Fruit fly (Drosophila melanogaster): ENCODE data around the gene Top2.

Gene Top2

DNA sequence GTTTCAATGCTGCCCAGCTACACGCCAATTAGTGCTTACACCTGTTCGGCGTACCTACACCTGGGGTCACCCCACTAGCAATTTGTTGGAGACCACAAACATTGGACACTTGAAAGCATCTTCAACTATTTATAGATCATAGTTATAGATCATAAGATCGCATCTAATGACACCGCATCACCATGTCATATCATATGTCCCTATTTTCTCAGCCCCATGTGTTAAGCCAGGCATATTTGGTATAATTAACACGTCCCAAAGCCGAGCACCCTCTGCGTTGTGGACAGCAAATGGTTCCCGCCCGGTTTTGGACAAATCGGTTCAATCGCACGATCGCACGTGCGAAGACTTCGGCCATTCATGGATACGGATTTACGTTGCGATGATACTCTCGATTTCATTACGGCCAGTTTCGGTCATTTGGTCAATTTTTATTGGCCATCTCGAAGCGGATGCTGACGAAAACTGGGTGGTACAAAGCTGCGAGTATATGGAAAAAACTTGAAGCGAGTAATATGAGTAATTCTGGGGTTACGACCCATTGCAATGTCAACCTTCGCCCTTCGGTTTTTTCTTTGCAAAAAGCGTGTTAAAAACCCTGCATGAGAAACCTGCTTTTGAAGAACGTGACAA, 13.6 kb downstream of the Top2 start (continued):
- TF ChIP-seq D (optimal IDR thresholded peaks at IDR 0.05), result no peak
- TF ChIP-seq D (GFP tag; optimal IDR thresholded peaks at IDR 0.05), result peak; percentile 66
- TF ChIP-seq CG1529 (GFP tag; optimal IDR thresholded peaks at IDR 0.05), result peak; percentile 47
- TF ChIP-seq Hey (tag; optimal IDR thresholded peaks at IDR 0.05), result no peak
- TF ChIP-seq bab2 (GFP tag; optimal IDR thresholded peaks at IDR 0.05), result peak; percentile 79
- TF ChIP-seq Ravus (GFP tag; IDR thresholded peaks at IDR 0.05), result 0 out of 2 replicates have a peak, but pooled peaks have one; percentile 8
- TF ChIP-seq fu2 (GFP tag; optimal IDR thresholded peaks at IDR 0.05), result peak; percentile 13
- TF ChIP-seq CG7357 (GFP tag; IDR thresholded peaks at IDR 0.05), result peak; percentile 45; the same call in 1 of the 3 replicates
- TF ChIP-seq CG13123 (GFP tag; optimal IDR thresholded peaks at IDR 0.05), result peak; percentile 67
- TF ChIP-seq Optix (GFP tag; IDR thresholded peaks at IDR 0.05), result peak; percentile 78
- TF ChIP-seq CG13624 (GFP tag; optimal IDR thresholded peaks at IDR 0.05), result peak; percentile 80
- TF ChIP-seq wor (GFP tag; IDR thresholded peaks at IDR 0.05), result peak; percentile 88
- peak; percentile 65 for TF ChIP-seq CG3281 (GFP tag; optimal IDR thresholded peaks at IDR 0.05)
- TF ChIP-seq CG10654 (GFP tag; optimal IDR thresholded peaks at IDR 0.05), result peak; percentile 63
- TF ChIP-seq phol (tag; optimal IDR thresholded peaks at IDR 0.05), result peak; percentile 74
- peak; percentile 89 for TF ChIP-seq gsb-n (tag; optimal IDR thresholded peaks at IDR 0.05)
- TF ChIP-seq repo (GFP tag; optimal IDR thresholded peaks at IDR 0.05), result peak; percentile 46
- peak; percentile 83 for TF ChIP-seq CG1024 (GFP tag; IDR thresholded peaks at IDR 0.05)
- TF ChIP-seq schlank (tag; optimal IDR thresholded peaks at IDR 0.05), result peak; percentile 84
- TF ChIP-seq CG13296 (GFP tag; optimal IDR thresholded peaks at IDR 0.05), result peak; percentile 56
- TF ChIP-seq Vsx1 (GFP tag; optimal IDR thresholded peaks at IDR 0.05), result peak; percentile 67
- 0 out of 2 replicates have a peak, but pooled peaks have one; percentile 19 for TF ChIP-seq CG4730 (GFP tag; IDR thresholded peaks at IDR 0.05)
- peak; percentile 81 for TF ChIP-seq CG8281 (tag; optimal IDR thresholded peaks at IDR 0.05)
- no peak for TF ChIP-seq CG1832 (GFP tag; optimal IDR thresholded peaks at IDR 0.05)
- peak; percentile 33 for TF ChIP-seq CG6813 (GFP tag; optimal IDR thresholded peaks at IDR 0.05)
- peak; percentile 75 for TF ChIP-seq CG14014 (GFP tag; IDR thresholded peaks at IDR 0.05)
- TF ChIP-seq CG9437 (GFP tag; optimal IDR thresholded peaks at IDR 0.05), result peak; percentile 51
- TF ChIP-seq CG3847 (GFP tag; IDR thresholded peaks at IDR 0.05), result peak; percentile 90
- TF ChIP-seq croc (GFP tag; conservative IDR thresholded peaks at IDR 0.05), result peak; percentile 45; the same call in 2 of the 3 replicates
- no peak for TF ChIP-seq pzg (GFP tag; optimal IDR thresholded peaks at IDR 0.05)
- peak; percentile 50 for TF ChIP-seq Bteb2 (GFP tag; optimal IDR thresholded peaks at IDR 0.05)
- TF ChIP-seq CG31388 (GFP tag; optimal IDR thresholded peaks at IDR 0.05), result peak; percentile 23
- peak; percentile 71 for TF ChIP-seq CG11398 (GFP tag; optimal IDR thresholded peaks at IDR 0.05)
- no peak for TF ChIP-seq CG8765 (GFP tag; IDR thresholded peaks at IDR 0.05)
- no peak for TF ChIP-seq abd-A (tag; optimal IDR thresholded peaks at IDR 0.05)
- TF ChIP-seq HmgD (GFP tag; optimal IDR thresholded peaks at IDR 0.05), result no peak
- no peak for TF ChIP-seq MESR4 (GFP tag; optimal IDR thresholded peaks at IDR 0.05)
- peak; percentile 24 for TF ChIP-seq CG7928 (GFP tag; optimal IDR thresholded peaks at IDR 0.05)
- peak; percentile 55 for TF ChIP-seq Dek (tag; optimal IDR thresholded peaks at IDR 0.05)
- peak; percentile 46 for TF ChIP-seq tio (GFP tag; optimal IDR thresholded peaks at IDR 0.05)
- peak; percentile 90 for TF ChIP-seq onecut (GFP tag; IDR thresholded peaks at IDR 0.05)
- peak; percentile 62 for TF ChIP-seq al (GFP tag; IDR thresholded peaks at IDR 0.05)
- TF ChIP-seq toy (GFP tag; IDR thresholded peaks at IDR 0.05), result 0 out of 2 replicates have a peak, but pooled peaks have one; percentile 22
- no peak for TF ChIP-seq hth (optimal IDR thresholded peaks at IDR 0.05)
- peak; percentile 21; the same call in 1 of the 2 replicates for TF ChIP-seq Drgx (GFP tag; IDR thresholded peaks at IDR 0.05)
- peak; percentile 97 for TF ChIP-seq ci (GFP tag; IDR thresholded peaks at IDR 0.05)
- TF ChIP-seq Blimp-1 (GFP tag; optimal IDR thresholded peaks at IDR 0.05), result peak; percentile 94
- TF ChIP-seq grau (tag; optimal IDR thresholded peaks at IDR 0.05), result peak; percentile 83
- TF ChIP-seq ro (GFP tag; IDR thresholded peaks at IDR 0.05), result no peak
- no peak for TF ChIP-seq z (GFP tag; IDR thresholded peaks at IDR 0.05)
- TF ChIP-seq vnd (GFP tag; IDR thresholded peaks at IDR 0.05; ENCODE audit: partially characterized antibody), result no peak

Data from whole organism, embryonic.